Worm (Caenorhabditis elegans) whole organism, late embryonic: ENCODE measurements around the gene cec-4.

Source experiments
- T23F11.4 ChIP-seq: fragments of 200-800 bp; sonication (Bioruptor generic); optimal IDR thresholded peaks from 2 replicates; lab custom pipeline; 2018; ENCODE audit warnings: mild to moderate bottlenecking, missing genetic modification characterization, missing compliant biosample characterization
- ceh-9 ChIP-seq: sonication (generic microtip); optimal IDR thresholded peaks from 2 replicates; lab custom pipeline; 2016; ENCODE audit warnings: mild to moderate bottlenecking, missing genetic modification characterization, inconsistent platforms, missing compliant biosample characterization
- fkh-10 ChIP-seq: fragments of 150-350 bp; optimal IDR thresholded peaks from 2 replicates; lab custom pipeline; 2014; ENCODE audit warnings: missing biosample characterization, missing genetic modification reagents, missing genetic modification characterization
- nfya-1 ChIP-seq: sonication (generic microtip); optimal IDR thresholded peaks from 2 replicates; lab custom pipeline; 2017; ENCODE audit warnings: missing genetic modification characterization, mild to moderate bottlenecking, missing compliant biosample characterization, antibody characterized with exemption, moderate library complexity

ce11 chrIV:7605413-7605812 lies 29.9 kb downstream of the cec-4 start:
- TF ChIP-seq fkh-10 (GFP tag; lab: Kevin White, UChicago) (no peak), ceh-9 (tag; lab: Kevin White, UChicago) (no peak), nfya-1 (tag; lab: Kevin White, UChicago) (no peak), T23F11.4 (GFP tag; lab: Kevin White, UChicago) (no peak)
